Fruit fly (Drosophila melanogaster) whole organism, embryonic: ENCODE data around the gene CG5225.

ENCODE experiments used
- Asciz ChIP-seq: fragments of 200-800 bp; sonication (Bioruptor generic); optimal IDR thresholded peaks from 2 replicates; lab custom pipeline; 2017; ENCODE audit warnings: missing biosample characterization, mild to moderate bottlenecking, missing genetic modification characterization, missing genetic modification reagents
- CG10543 ChIP-seq: fragments of 200-800 bp; sonication (Bioruptor generic); optimal IDR thresholded peaks from 3 replicates; lab custom pipeline; 2017; ENCODE audit warnings: missing biosample characterization, mild to moderate bottlenecking, missing genetic modification characterization, moderate library complexity
- CG10979 ChIP-seq: fragments of 200-800 bp; sonication (Bioruptor generic); optimal IDR thresholded peaks from 2 replicates; lab custom pipeline; 2018; ENCODE audit warnings: missing biosample characterization, mild to moderate bottlenecking, missing genetic modification characterization, moderate library complexity
- CG11504 ChIP-seq: fragments of 200-800 bp; sonication (Bioruptor generic); optimal IDR thresholded peaks from 3 replicates; lab custom pipeline; 2019; ENCODE audit warnings: missing biosample characterization, mild to moderate bottlenecking, missing genetic modification characterization, moderate library complexity
- CG11723 ChIP-seq: fragments of 200-800 bp; sonication (Bioruptor generic); optimal IDR thresholded peaks from 2 replicates; lab custom pipeline; 2017; ENCODE audit warnings: missing biosample characterization, mild to moderate bottlenecking, missing genetic modification characterization
- CG12155 ChIP-seq: fragments of 200-800 bp; sonication (Bioruptor generic); optimal IDR thresholded peaks from 3 replicates; lab custom pipeline; 2016; ENCODE audit warnings: missing biosample characterization, missing genetic modification characterization
- CG1647 ChIP-seq: fragments of 200-800 bp; sonication (Bioruptor generic); optimal IDR thresholded peaks from 3 replicates; lab custom pipeline; 2016; ENCODE audit warnings: missing biosample characterization, missing genetic modification characterization
- CG2116 ChIP-seq: fragments of 200-800 bp; sonication (Bioruptor generic); optimal IDR thresholded peaks from 3 replicates; lab custom pipeline; 2018; ENCODE audit warnings: missing biosample characterization, mild to moderate bottlenecking, missing genetic modification characterization
- CG2120 ChIP-seq: fragments of 200-800 bp; sonication (Bioruptor generic); optimal IDR thresholded peaks from 3 replicates; lab custom pipeline; 2016; ENCODE audit warnings: missing biosample characterization, missing genetic modification characterization
- CG32532 ChIP-seq: fragments of 200-800 bp; sonication (Bioruptor generic); IDR thresholded peaks from 2 replicates; pipeline ENCODE4 v1.3.6; 2022; ENCODE audit warnings: missing biosample characterization, missing genetic modification characterization
- CG3847 ChIP-seq: fragments of 200-800 bp; sonication (Bioruptor generic); IDR thresholded peaks from 2 replicates; pipeline ENCODE4 v1.3.6; 2022; ENCODE audit warnings: missing biosample characterization, missing genetic modification characterization
- CG42726 ChIP-seq: fragments of 200-800 bp; sonication (Bioruptor generic); IDR thresholded peaks from 2 replicates; pipeline ENCODE4 v1.3.6; 2022; ENCODE audit warnings: missing biosample characterization, missing genetic modification characterization; ENCODE audit not compliant: partially characterized antibody
- CG6813 ChIP-seq: fragments of 200-800 bp; sonication (Bioruptor generic); optimal IDR thresholded peaks from 2 replicates; lab custom pipeline; 2017; ENCODE audit warnings: missing biosample characterization, missing genetic modification characterization, mild to moderate bottlenecking, moderate library complexity, missing genetic modification reagents
- CG8290 ChIP-seq, 3 experiments: fragments of 200-800 bp; sonication (Bioruptor generic); optimal IDR thresholded peaks; 2 replicates each; lab custom pipeline; 2016 to 2019; ENCODE audit warnings: missing biosample characterization in 3 of 3, missing genetic modification characterization in 3 of 3, mild to moderate bottlenecking in 2 of 3, moderate library complexity in 1 of 3
- CG8359 ChIP-seq: fragments of 200-800 bp; sonication (Bioruptor generic); optimal IDR thresholded peaks from 2 replicates; lab custom pipeline; 2017; ENCODE audit warnings: missing biosample characterization, mild to moderate bottlenecking, missing genetic modification characterization, borderline replicate concordance
- CTCF ChIP-seq: fragments of 200-800 bp; sonication (Bioruptor generic); optimal IDR thresholded peaks from 2 replicates; lab custom pipeline; 2017; ENCODE audit warnings: missing biosample characterization, mild to moderate bottlenecking, missing genetic modification characterization, moderate library complexity
- CoRest ChIP-seq: fragments of 200-800 bp; sonication (Bioruptor generic); optimal IDR thresholded peaks from 3 replicates; lab custom pipeline; 2018; ENCODE audit warnings: missing biosample characterization, mild to moderate bottlenecking, missing genetic modification characterization, moderate library complexity
- Dfd ChIP-seq, 2 experiments: fragments of >200 bp; optimal IDR thresholded peaks; 2 replicates each; lab custom pipeline; 2017; ENCODE audit warnings: missing biosample characterization in 2 of 2, missing genetic modification characterization in 2 of 2
- Hmr ChIP-seq: fragments of 200-800 bp; sonication (Bioruptor generic); optimal IDR thresholded peaks from 3 replicates; lab custom pipeline; 2017; ENCODE audit warnings: mild to moderate bottlenecking, missing biosample characterization, missing genetic modification reagents, missing genetic modification characterization
- Hsf ChIP-seq: fragments of 200-800 bp; sonication (Bioruptor generic); optimal IDR thresholded peaks from 3 replicates; lab custom pipeline; 2016; ENCODE audit warnings: missing biosample characterization, missing genetic modification characterization
- MESR4 ChIP-seq: fragments of 200-800 bp; sonication (Bioruptor generic); optimal IDR thresholded peaks from 2 replicates; lab custom pipeline; 2018; ENCODE audit warnings: missing biosample characterization, mild to moderate bottlenecking, missing genetic modification characterization, moderate library complexity
- NFAT ChIP-seq: fragments of 200-800 bp; sonication (Bioruptor generic); IDR thresholded peaks from 2 replicates; pipeline ENCODE4 v1.3.6; 2022; ENCODE audit warnings: missing biosample characterization, missing genetic modification characterization
- Ravus ChIP-seq: fragments of 200-800 bp; sonication (Bioruptor generic); IDR thresholded peaks from 2 replicates; pipeline ENCODE4 v1.3.6; 2022; ENCODE audit warnings: missing biosample characterization, missing genetic modification characterization
- Rfx ChIP-seq: fragments of 200-800 bp; sonication (Bioruptor generic); IDR thresholded peaks from 2 replicates; pipeline ENCODE4 v1.3.6; 2022; ENCODE audit warnings: missing biosample characterization, missing genetic modification characterization
- Six4 ChIP-seq: fragments of 200-800 bp; sonication (Bioruptor generic); optimal IDR thresholded peaks from 2 replicates; lab custom pipeline; 2016; ENCODE audit warnings: missing biosample characterization, missing genetic modification characterization
- Stat92E ChIP-seq, 3 experiments: fragments of >200 bp in 2 of 3; fragments of 200-800 bp in 1 of 3; sonication (Bioruptor generic) in 1 of 3; optimal IDR thresholded peaks; 2 replicates each; lab custom pipeline; 2017 to 2019; ENCODE audit warnings: missing biosample characterization in 3 of 3, missing genetic modification characterization in 3 of 3, mild to moderate bottlenecking in 1 of 3, moderate library complexity in 1 of 3
- YL-1 ChIP-seq: fragments of 200-800 bp; sonication (Bioruptor generic); optimal IDR thresholded peaks from 3 replicates; lab custom pipeline; 2017; ENCODE audit warnings: missing biosample characterization, mild to moderate bottlenecking, missing genetic modification characterization
- az2 ChIP-seq: fragments of 200-800 bp; sonication (Bioruptor generic); optimal IDR thresholded peaks from 3 replicates; lab custom pipeline; 2016; ENCODE audit warnings: missing biosample characterization, missing genetic modification characterization
- bbx ChIP-seq: fragments of 200-800 bp; sonication (Bioruptor generic); IDR thresholded peaks from 2 replicates; pipeline ENCODE4 v1.3.6; 2022; ENCODE audit warnings: missing biosample characterization, missing genetic modification characterization; ENCODE audit not compliant: partially characterized antibody
- crc ChIP-seq: fragments of 200-800 bp; sonication (Bioruptor generic); optimal IDR thresholded peaks from 2 replicates; lab custom pipeline; 2016; ENCODE audit warnings: missing biosample characterization, missing genetic modification characterization
- fd102C ChIP-seq: fragments of 200-800 bp; sonication (Bioruptor generic); optimal IDR thresholded peaks from 2 replicates; lab custom pipeline; 2018; ENCODE audit warnings: missing biosample characterization, mild to moderate bottlenecking, missing genetic modification characterization, moderate library complexity
- fd3F ChIP-seq: fragments of 200-800 bp; sonication (Bioruptor generic); optimal IDR thresholded peaks from 2 replicates; lab custom pipeline; 2018; ENCODE audit warnings: missing biosample characterization, mild to moderate bottlenecking, missing genetic modification characterization, moderate library complexity
- fu2 ChIP-seq: fragments of 200-800 bp; sonication (Bioruptor generic); optimal IDR thresholded peaks from 2 replicates; lab custom pipeline; 2016; ENCODE audit warnings: missing biosample characterization, missing genetic modification characterization
- gem ChIP-seq: fragments of 200-800 bp; sonication (Bioruptor generic); optimal IDR thresholded peaks from 2 replicates; lab custom pipeline; 2019; ENCODE audit warnings: missing biosample characterization, mild to moderate bottlenecking, missing genetic modification characterization, moderate library complexity
- grn ChIP-seq: fragments of 200-800 bp; sonication (Bioruptor generic); optimal IDR thresholded peaks from 3 replicates; lab custom pipeline; 2017; ENCODE audit warnings: missing biosample characterization, missing genetic modification characterization
- gro ChIP-seq: fragments of 200-800 bp; sonication (Bioruptor generic); optimal IDR thresholded peaks from 2 replicates; lab custom pipeline; 2016; ENCODE audit warnings: missing biosample characterization, missing genetic modification characterization
- pan ChIP-seq, 4 experiments: fragments of >200 bp in 3 of 4; fragments of 200-800 bp in 1 of 4; sonication (Bioruptor generic) in 1 of 4; optimal IDR thresholded peaks in 3 of 4; IDR thresholded peaks in 1 of 4; 2 replicates each; pipeline versions ENCODE4 v1.3.6 to Lab custom; 2017 to 2022; ENCODE audit warnings: missing biosample characterization in 2 of 4, missing genetic modification characterization in 2 of 4, mixed read lengths in 1 of 4
- schlank ChIP-seq: fragments of 200-800 bp; sonication (Bioruptor generic); optimal IDR thresholded peaks from 2 replicates; lab custom pipeline; 2018; ENCODE audit warnings: missing biosample characterization, mild to moderate bottlenecking, missing genetic modification characterization
- sens ChIP-seq: fragments of 200-800 bp; sonication (Bioruptor generic); peaks from one replicate; lab custom pipeline; 2016; ENCODE audit warnings: missing biosample characterization, missing genetic modification characterization
- stwl ChIP-seq: fragments of 200-800 bp; sonication (Bioruptor generic); optimal IDR thresholded peaks from 3 replicates; lab custom pipeline; 2018; ENCODE audit warnings: missing biosample characterization, mild to moderate bottlenecking, missing genetic modification characterization, moderate library complexity
- sug ChIP-seq: fragments of 200-800 bp; optimal IDR thresholded peaks from 2 replicates; lab custom pipeline; 2019; ENCODE audit warnings: missing biosample characterization, mild to moderate bottlenecking, missing genetic modification characterization, moderate library complexity
- toy ChIP-seq: fragments of 200-800 bp; sonication (Bioruptor generic); IDR thresholded peaks from 2 replicates; pipeline ENCODE4 v1.3.6; 2022; ENCODE audit warnings: missing biosample characterization, missing genetic modification characterization
- twi ChIP-seq: fragments of 200-800 bp; optimal IDR thresholded peaks from 2 replicates; lab custom pipeline; 2019; ENCODE audit warnings: missing biosample characterization, mild to moderate bottlenecking, missing genetic modification characterization, moderate library complexity
- vfl ChIP-seq: fragments of 200-800 bp; sonication (Bioruptor generic); optimal IDR thresholded peaks from 2 replicates; lab custom pipeline; 2016; ENCODE audit warnings: missing biosample characterization, missing genetic modification characterization
- vnd ChIP-seq: fragments of 200-800 bp; sonication (Bioruptor generic); IDR thresholded peaks from 3 replicates; pipeline ENCODE4 v1.3.6; 2022; ENCODE audit warnings: missing biosample characterization, missing genetic modification characterization; ENCODE audit not compliant: partially characterized antibody
- wek ChIP-seq: fragments of 200-800 bp; sonication (Bioruptor generic); optimal IDR thresholded peaks from 3 replicates; lab custom pipeline; 2018; ENCODE audit warnings: missing biosample characterization, mild to moderate bottlenecking, missing genetic modification characterization, moderate library complexity
- zf30C ChIP-seq: fragments of 200-800 bp; sonication (Bioruptor generic); optimal IDR thresholded peaks from 3 replicates; lab custom pipeline; 2018; ENCODE audit warnings: missing biosample characterization, mild to moderate bottlenecking, missing genetic modification characterization

CG5225 gene

dm6 chr3R:17028393-17028792 is at the start of gene CG5225:
Gene CG5225, plus strand, starts transcription at chr3R:17028693.
- TF ChIP-seq CG12155 (GFP tag; lab: Kevin White, UChicago) (no peak), Ravus (GFP tag; lab: Robert Waterston, UW) (no peak), CTCF (GFP tag; lab: Kevin White, UChicago) (no peak), Six4 (GFP tag; lab: Kevin White, UChicago) (no peak), CG8359 (GFP tag; lab: Kevin White, UChicago) (no peak), fd3F (GFP tag; lab: Kevin White, UChicago) (no peak), Hsf (GFP tag; lab: Kevin White, UChicago) (no peak), toy (GFP tag; lab: Robert Waterston, UW) (no peak)

dm6 chr3R:16980958-16981623 is 47.4 kb upstream of the CG5225 start:
- TF ChIP-seq Hmr (no peak), CG10979 (tag; lab: Kevin White, UChicago) (no peak), gro (GFP tag; lab: Kevin White, UChicago) (no peak), Asciz (no peak), CG10543 (GFP tag; lab: Kevin White, UChicago) (peak; percentile 0), wek (GFP tag; lab: Kevin White, UChicago) (no peak), CG8290 (GFP tag; optimal IDR thresholded peaks at IDR 0.05; lab: Kevin White, UChicago) (no peak), CG8290 (tag; optimal IDR thresholded peaks at IDR 0.05; lab: Kevin White, UChicago) (no peak), CG2116 (no peak), CG3847 (GFP tag; lab: Robert Waterston, UW) (no peak), CoRest (tag; lab: Kevin White, UChicago) (no peak), CG1647 (GFP tag; lab: Kevin White, UChicago) (no peak), zf30C (no peak), YL-1 (GFP tag; lab: Kevin White, UChicago) (no peak), fd102C (no peak), CG11723 (GFP tag; lab: Kevin White, UChicago) (no peak), fu2 (GFP tag; lab: Kevin White, UChicago) (no peak), CG32532 (GFP tag; lab: Robert Waterston, UW) (no peak), MESR4 (GFP tag; lab: Kevin White, UChicago) (no peak), schlank (tag; lab: Kevin White, UChicago) (peak; percentile 11), sens (GFP tag; lab: Kevin White, UChicago) (peak; percentile 42), crc (GFP tag; lab: Kevin White, UChicago) (no peak), Stat92E (GFP tag; optimal IDR thresholded peaks at IDR 0.05; lab: Kevin White, UChicago) (no peak), stwl (tag; lab: Kevin White, UChicago) (no peak), grn (GFP tag; lab: Kevin White, UChicago) (peak; percentile 12), az2 (GFP tag; lab: Kevin White, UChicago) (no peak), vfl (no peak), CG42726 (GFP tag; lab: Robert Waterston, UW) (no peak), CG6813 (GFP tag; lab: Kevin White, UChicago) (peak; percentile 7), NFAT (peak; percentile 33; the same call in 1 of the 2 replicates), CG2120 (GFP tag; lab: Kevin White, UChicago) (peak; percentile 3), gem (tag; lab: Kevin White, UChicago) (peak; percentile 18), pan (optimal IDR thresholded peaks at IDR 0.05; lab: Kevin White, UChicago) (no peak), pan (GFP tag; optimal IDR thresholded peaks at IDR 0.05 in 1 of 2, IDR thresholded peaks at IDR 0.05 in 1 of 2) (no peak), twi (peak; percentile 73), sug (tag; lab: Kevin White, UChicago) (peak; percentile 26), vnd (GFP tag; lab: Robert Waterston, UW) (no peak), Dfd (GFP tag; optimal IDR thresholded peaks at IDR 0.05; lab: Kevin White, UChicago) (no peak), CG11504 (tag; lab: Kevin White, UChicago) (no peak), Rfx (GFP tag; lab: Robert Waterston, UW) (peak; percentile 35; the same call in 1 of the 2 replicates), bbx (no peak)
